Fruit fly (Drosophila melanogaster): Measurements from ENCODE around the gene CG10097.

DNA sequence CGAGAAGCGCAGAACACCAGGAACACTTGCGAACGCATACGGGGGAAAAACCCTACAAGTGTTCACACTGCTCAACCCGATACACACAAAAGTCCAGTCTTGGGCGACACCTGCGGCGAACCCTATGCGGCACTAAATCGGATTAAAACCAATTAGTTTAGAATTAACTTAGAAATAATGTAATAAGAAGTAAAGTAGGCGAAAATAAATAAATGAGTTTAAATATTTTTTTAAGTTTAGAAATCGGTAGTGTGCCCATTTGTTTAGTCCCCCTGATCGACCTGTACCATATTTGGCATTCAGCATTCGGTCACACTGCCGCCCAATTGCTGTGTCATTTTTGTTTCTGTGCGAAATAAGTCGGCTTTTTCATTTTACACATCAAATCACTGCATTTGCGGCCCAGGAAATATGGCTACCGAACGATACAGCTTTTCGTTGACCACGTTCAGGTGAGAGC lies 35.3 kb upstream of the CG10097 start, which contains the start of gene Prosalpha2:
- TF ChIP-seq CG14655 (GFP tag; optimal IDR thresholded peaks at IDR 0.05) (no peak), CG34367 (tag; optimal IDR thresholded peaks at IDR 0.05) (no peak), Snoo (tag; optimal IDR thresholded peaks at IDR 0.05) (no peak), CG10348 (GFP tag; IDR thresholded peaks at IDR 0.05) (no peak), CG4496 (GFP tag; IDR thresholded peaks at IDR 0.05) (no peak), D1 (tag; optimal IDR thresholded peaks at IDR 0.05) (no peak), EcR (GFP tag; optimal IDR thresholded peaks at IDR 0.05) (no peak)
